Worm (Caenorhabditis elegans): Measurements from ENCODE around the gene trp-2.

- TF ChIP-seq nhr-25 (tag; optimal IDR thresholded peaks at IDR 0.05) (no peak), egl-27 (tag; optimal IDR thresholded peaks at IDR 0.05) (no peak), unc-62 (GFP tag; optimal IDR thresholded peaks at IDR 0.05) (no peak), R02D3.7 (tag; optimal IDR thresholded peaks at IDR 0.05) (no peak), ama-1 (optimal IDR thresholded peaks at IDR 0.05) (no peak), alr-1 (tag; optimal IDR thresholded peaks at IDR 0.05) (no peak), lin-13 (GFP tag; optimal IDR thresholded peaks at IDR 0.05) (no peak), snpc-4 (tag; optimal IDR thresholded peaks at IDR 0.05) (no peak), nhr-237 (tag; optimal IDR thresholded peaks at IDR 0.05) (no peak), ztf-11 (tag; optimal IDR thresholded peaks at IDR 0.05) (no peak)
These were observed 29.7 kb upstream of the trp-2 start, which contains the start of gene fbxa-51 for ce11 chrIII:961948-962347.
